Fruit fly (Drosophila melanogaster) whole organism, prepupa: ENCODE data around the gene CG6961.

Source experiments
- CG11902 ChIP-seq: fragments of 200-800 bp; sonication (Bioruptor generic); optimal IDR thresholded peaks from 3 replicates; lab custom pipeline; 2016; ENCODE audit warnings: missing biosample characterization, missing genetic modification characterization
- CG3032 ChIP-seq: fragments of 200-800 bp; optimal IDR thresholded peaks from 2 replicates; lab custom pipeline; 2019; ENCODE audit warnings: missing biosample characterization, mild to moderate bottlenecking, missing genetic modification characterization, moderate library complexity
- Eip78C ChIP-seq: fragments of 200-800 bp; sonication (Bioruptor generic); peaks from one replicate; lab custom pipeline; 2016; ENCODE audit warnings: missing biosample characterization, missing genetic modification characterization
- Ets21C ChIP-seq: fragments of 200-800 bp; sonication (Bioruptor generic); optimal IDR thresholded peaks from 3 replicates; lab custom pipeline; 2016; ENCODE audit warnings: missing biosample characterization, missing genetic modification characterization
- Gug ChIP-seq: fragments of 200-800 bp; sonication (Bioruptor generic); IDR thresholded peaks from 2 replicates; pipeline ENCODE4 v1.3.6; 2022; ENCODE audit warnings: missing biosample characterization, missing genetic modification characterization
- fkh ChIP-seq: fragments of 200-800 bp; sonication (Bioruptor generic); optimal IDR thresholded peaks from 3 replicates; lab custom pipeline; 2017; ENCODE audit warnings: missing biosample characterization, mild to moderate bottlenecking, missing genetic modification characterization, moderate library complexity

DNA sequence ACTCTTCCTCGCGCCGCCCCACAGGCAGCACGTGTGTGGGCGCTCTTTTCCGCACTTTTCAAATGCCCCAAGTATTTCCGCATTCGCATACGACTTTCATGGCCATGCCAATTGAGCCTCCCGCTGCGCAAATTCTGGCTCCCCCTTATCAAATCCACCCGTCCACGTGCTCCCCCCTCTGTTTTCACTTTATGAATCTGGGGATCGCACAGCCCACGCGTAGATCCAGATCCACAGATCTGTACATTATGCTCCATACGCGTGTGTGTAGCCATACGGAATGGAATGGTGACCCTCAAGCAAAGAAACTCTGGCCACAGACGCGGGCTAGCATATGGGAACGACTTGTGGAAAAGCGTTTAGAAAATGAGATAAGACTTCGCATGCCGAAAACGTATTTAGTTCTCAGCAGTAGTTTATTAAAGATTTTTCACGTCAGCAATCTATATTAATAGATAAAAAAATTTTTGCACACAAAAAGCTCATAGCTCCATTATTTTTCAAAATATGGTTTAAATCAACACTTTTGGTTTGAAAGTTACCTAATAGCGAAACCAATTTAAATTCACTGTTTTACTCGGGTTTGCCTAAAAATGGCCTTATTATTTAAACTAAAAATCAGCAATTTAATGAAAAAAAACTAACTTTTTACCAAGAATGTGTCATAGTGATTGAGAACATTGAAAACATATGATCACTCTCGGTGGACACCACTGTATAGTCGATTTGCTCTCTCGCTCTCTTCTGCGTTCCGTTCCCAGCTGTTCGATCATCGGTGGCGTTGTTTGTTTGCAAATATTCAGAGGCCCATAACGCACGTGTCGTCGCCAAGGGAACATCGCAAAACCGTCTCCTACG lies 1.6 kb upstream of the CG6961 start:
- TF ChIP-seq fkh (GFP tag; lab: Kevin White, UChicago) (peak; percentile 23), Ets21C (GFP tag; lab: Kevin White, UChicago) (peak; percentile 44), Gug (GFP tag; lab: Robert Waterston, UW) (peak; percentile 42; the same call in 1 of the 2 replicates), CG11902 (GFP tag; lab: Kevin White, UChicago) (peak; percentile 8), CG3032 (tag; lab: Kevin White, UChicago) (peak; percentile 40), Eip78C (GFP tag; lab: Kevin White, UChicago) (peak; percentile 93)
